Worm (Caenorhabditis elegans) whole organism, L2 larva: ENCODE data around the gene npp-15.
"Not testable (repeated sequence)": the region's sequence is repeated elsewhere in the genome, so short reads cannot be mapped to it uniquely, and the experiment has no call there.

ENCODE experiments used
- R02D3.7 ChIP-seq: fragments of 150-350 bp; optimal IDR thresholded peaks from 2 replicates; lab custom pipeline; 2014; ENCODE audit warnings: missing biosample characterization, missing genetic modification characterization
- Y55F3AM.14 ChIP-seq: fragments of 200-800 bp; sonication (Bioruptor generic); optimal IDR thresholded peaks from 2 replicates; lab custom pipeline; 2018; ENCODE audit warnings: mild to moderate bottlenecking, missing genetic modification characterization, missing compliant biosample characterization
- ZK546.5 ChIP-seq: sonication (generic microtip); optimal IDR thresholded peaks from 2 replicates; lab custom pipeline; 2017; ENCODE audit warnings: missing biosample characterization, missing genetic modification characterization
- alr-1 ChIP-seq: fragments of 150-350 bp; optimal IDR thresholded peaks from 2 replicates; lab custom pipeline; 2014; ENCODE audit warnings: missing biosample characterization, missing genetic modification characterization
- aly-2 ChIP-seq: fragments of 150-350 bp; optimal IDR thresholded peaks from 2 replicates; lab custom pipeline; 2014; ENCODE audit warnings: missing biosample characterization, missing genetic modification characterization
- ama-1 ChIP-seq: fragments of 150-350 bp; optimal IDR thresholded peaks from 2 replicates; lab custom pipeline; 2018; ENCODE audit warnings: inconsistent platforms
- ceh-16 ChIP-seq: fragments of 150-350 bp; optimal IDR thresholded peaks from 2 replicates; lab custom pipeline; 2014; ENCODE audit warnings: missing biosample characterization, missing genetic modification characterization
- ceh-82 ChIP-seq: fragments of 150-350 bp; optimal IDR thresholded peaks from 2 replicates; lab custom pipeline; 2014; ENCODE audit warnings: missing biosample characterization, missing genetic modification characterization
- egl-27 ChIP-seq: sonication (generic microtip); optimal IDR thresholded peaks from 3 replicates; lab custom pipeline; 2017; ENCODE audit warnings: missing biosample characterization, missing genetic modification reagents, missing genetic modification characterization
- elt-1 ChIP-seq: fragments of 150-350 bp; optimal IDR thresholded peaks from 2 replicates; lab custom pipeline; 2014; ENCODE audit warnings: missing biosample characterization, missing genetic modification characterization
- fos-1 ChIP-seq: fragments of 150-350 bp; optimal IDR thresholded peaks from 2 replicates; lab custom pipeline; 2014; ENCODE audit warnings: missing biosample characterization, missing genetic modification characterization
- gmeb-1 ChIP-seq: fragments of 150-350 bp; optimal IDR thresholded peaks from 2 replicates; lab custom pipeline; 2014; ENCODE audit warnings: missing biosample characterization, missing genetic modification characterization
- lin-11 ChIP-seq: fragments of 150-350 bp; sonication (generic microtip); optimal IDR thresholded peaks from 2 replicates; lab custom pipeline; 2014; ENCODE audit warnings: missing biosample characterization, missing genetic modification characterization, inconsistent platforms, mixed read lengths
- lin-13 ChIP-seq: fragments of 150-350 bp; optimal IDR thresholded peaks from 2 replicates; lab custom pipeline; 2014; ENCODE audit warnings: missing biosample characterization, missing genetic modification reagents, missing genetic modification characterization
- lin-39 ChIP-seq: fragments of 150-350 bp; optimal IDR thresholded peaks from 2 replicates; lab custom pipeline; 2014; ENCODE audit warnings: missing biosample characterization, missing genetic modification reagents, missing genetic modification characterization
- mab-5 ChIP-seq: fragments of 150-350 bp; optimal IDR thresholded peaks from 2 replicates; lab custom pipeline; 2014; ENCODE audit warnings: missing biosample characterization, missing genetic modification characterization
- mbf-1 ChIP-seq: sonication (generic microtip); optimal IDR thresholded peaks from 2 replicates; lab custom pipeline; 2017; ENCODE audit warnings: missing biosample characterization, missing genetic modification characterization
- nhr-10 ChIP-seq: sonication (generic microtip); optimal IDR thresholded peaks from 2 replicates; lab custom pipeline; 2017; ENCODE audit warnings: missing biosample characterization, missing genetic modification characterization
- nhr-12 ChIP-seq: fragments of 150-350 bp; optimal IDR thresholded peaks from 2 replicates; lab custom pipeline; 2014; ENCODE audit warnings: missing biosample characterization, missing genetic modification characterization
- nhr-21 ChIP-seq: fragments of 150-350 bp; optimal IDR thresholded peaks from 2 replicates; lab custom pipeline; 2014; ENCODE audit warnings: missing biosample characterization, missing genetic modification characterization
- nhr-23 ChIP-seq: fragments of 150-350 bp; optimal IDR thresholded peaks from 2 replicates; lab custom pipeline; 2014; ENCODE audit warnings: missing biosample characterization, missing genetic modification reagents, missing genetic modification characterization
- nhr-25 ChIP-seq: fragments of 150-350 bp; sonication (generic microtip); optimal IDR thresholded peaks from 3 replicates; lab custom pipeline; 2014; ENCODE audit warnings: missing biosample characterization, missing genetic modification characterization
- nhr-77 ChIP-seq: fragments of 150-350 bp; optimal IDR thresholded peaks from 2 replicates; lab custom pipeline; 2014; ENCODE audit warnings: missing biosample characterization, missing genetic modification characterization
- peb-1 ChIP-seq: fragments of 150-350 bp; optimal IDR thresholded peaks from 2 replicates; lab custom pipeline; 2014; ENCODE audit warnings: missing biosample characterization, missing genetic modification characterization
- sem-4 ChIP-seq: fragments of 150-350 bp; optimal IDR thresholded peaks from 2 replicates; lab custom pipeline; 2014; ENCODE audit warnings: missing biosample characterization, missing genetic modification reagents, missing genetic modification characterization
- skn-1 ChIP-seq: sonication (generic microtip); optimal IDR thresholded peaks from 2 replicates; lab custom pipeline; 2017; ENCODE audit warnings: missing biosample characterization, missing genetic modification characterization
- sma-9 ChIP-seq, 2 experiments: fragments of 150-350 bp in 1 of 2; sonication (generic microtip) in 1 of 2; optimal IDR thresholded peaks; 2 replicates each; lab custom pipeline; 2014 to 2016; ENCODE audit warnings: missing genetic modification characterization in 2 of 2, mild to moderate bottlenecking in 1 of 2, missing biosample characterization in 1 of 2, missing compliant biosample characterization in 1 of 2, missing genetic modification reagents in 1 of 2, moderate library complexity in 1 of 2
- snpc-4 ChIP-seq: fragments of 150-350 bp; optimal IDR thresholded peaks from 2 replicates; lab custom pipeline; 2014; ENCODE audit warnings: missing biosample characterization, missing genetic modification characterization
- unc-55 ChIP-seq: fragments of 150-350 bp; sonication (generic microtip); optimal IDR thresholded peaks from 3 replicates; lab custom pipeline; 2014; ENCODE audit warnings: missing biosample characterization, missing genetic modification reagents, missing genetic modification characterization
- zag-1 ChIP-seq: fragments of 150-350 bp; optimal IDR thresholded peaks from 2 replicates; lab custom pipeline; 2014; ENCODE audit warnings: missing biosample characterization, missing genetic modification characterization
- ztf-1 ChIP-seq: fragments of 200-800 bp; sonication (Bioruptor generic); conservative IDR thresholded peaks from 2 replicates; pipeline ENCODE4 v1.3.6; 2022; ENCODE audit warnings: missing genetic modification characterization, missing compliant biosample characterization
- ztf-11 ChIP-seq: sonication (generic microtip); optimal IDR thresholded peaks from 2 replicates; lab custom pipeline; 2017; ENCODE audit warnings: missing biosample characterization, missing genetic modification characterization
- ztf-4 ChIP-seq: fragments of 150-350 bp; optimal IDR thresholded peaks from 2 replicates; lab custom pipeline; 2014; ENCODE audit warnings: missing biosample characterization, missing genetic modification characterization

npp-15 gene

ce11 chrIII:7962641-7963040 lies 33.8 kb downstream of the npp-15 start, which contains the start of gene F54H12.4:
F54H12.4 (minus strand) TSS chrIII:7962741.
- not testable (repeated sequence) for TF ChIP-seq mab-5 (tag; lab: Kevin White, UChicago); zag-1; ceh-82 (tag; lab: Kevin White, UChicago)

- TF ChIP-seq sem-4 (tag; lab: Kevin White, UChicago); fos-1 (tag; lab: Kevin White, UChicago); gmeb-1: not testable (repeated sequence)
Observed at ce11 chrIII:7964281-7964680, 35.4 kb downstream of the npp-15 start, which contains the start of gene F54H12.2. F54H12.2 (plus strand) TSS chrIII:7964581.

- no peak for TF ChIP-seq ztf-1 (GFP tag; lab: Robert Waterston, UW)
- no peak for TF ChIP-seq Y55F3AM.14 (GFP tag; lab: Kevin White, UChicago)
- no peak for TF ChIP-seq aly-2 (tag; lab: Kevin White, UChicago)
- TF ChIP-seq ceh-16 = no peak
- no peak for TF ChIP-seq nhr-25
- no peak for TF ChIP-seq nhr-12 (tag; lab: Kevin White, UChicago)
- TF ChIP-seq alr-1 = no peak
- TF ChIP-seq fos-1 (tag; lab: Kevin White, UChicago) = no peak
- no peak for TF ChIP-seq lin-11 (tag; lab: Kevin White, UChicago)
- TF ChIP-seq skn-1 = no peak
- TF ChIP-seq ZK546.5 (tag; lab: Kevin White, UChicago) = no peak
Observed at ce11 chrIII:7969121-7969520, 40.3 kb downstream of the npp-15 start, which contains the start of the genes F54H12.8 and F54H12.7. F54H12.8 (minus strand) TSS chrIII:7969221. F54H12.7 (plus strand) TSS chrIII:7969349.

- TF ChIP-seq nhr-23 (tag; lab: Kevin White, UChicago) (no peak), snpc-4 (tag; lab: Kevin White, UChicago) (no peak), nhr-10 (tag; lab: Kevin White, UChicago) (no peak), ZK546.5 (tag; lab: Kevin White, UChicago) (no peak), alr-1 (no peak), ama-1 (lab: Kevin White, UChicago) (no peak), lin-11 (tag; lab: Kevin White, UChicago) (no peak), mbf-1 (no peak), ztf-11 (no peak), unc-55 (GFP tag; lab: Kevin White, UChicago) (no peak), nhr-12 (tag; lab: Kevin White, UChicago) (no peak), elt-1 (tag; lab: Kevin White, UChicago) (no peak), sem-4 (tag; lab: Kevin White, UChicago) (no peak), egl-27 (tag; lab: Kevin White, UChicago) (no peak), nhr-25 (no peak), gmeb-1 (no peak), ceh-82 (tag; lab: Kevin White, UChicago) (no peak), nhr-77 (no peak), peb-1 (tag; lab: Kevin White, UChicago) (no peak)
Observed at ce11 chrIII:7972061-7972460, 43.2 kb downstream of the npp-15 start, which contains the start of gene F54H12.5. F54H12.5 (minus strand) TSS chrIII:7972161.

- TF ChIP-seq nhr-10 (tag; lab: Kevin White, UChicago) = no peak
- TF ChIP-seq ztf-4 (tag; lab: Kevin White, UChicago) = no peak
- TF ChIP-seq nhr-21 (tag; lab: Kevin White, UChicago) = no peak
- no peak for TF ChIP-seq lin-39
- TF ChIP-seq elt-1 (tag; lab: Kevin White, UChicago) = no peak
- TF ChIP-seq nhr-77 = no peak
- TF ChIP-seq R02D3.7 (tag; lab: Kevin White, UChicago) = no peak
- TF ChIP-seq mbf-1 = no peak
- no peak for TF ChIP-seq sma-9 (GFP tag; optimal IDR thresholded peaks at IDR 0.05; lab: Kevin White, UChicago)
- no peak for TF ChIP-seq sma-9 (tag; optimal IDR thresholded peaks at IDR 0.05; lab: Kevin White, UChicago)
- TF ChIP-seq lin-13 (GFP tag; lab: Kevin White, UChicago) = no peak
Observed at ce11 chrIII:7972687-7973086, 43.8 kb downstream of the npp-15 start.
